Worm (Caenorhabditis elegans) whole organism, L4 larva: ENCODE data around the gene Y116F11B.6.

Experiments used
- F10B5.3 ChIP-seq: sonication (generic microtip); optimal IDR thresholded peaks from 2 replicates; lab custom pipeline; 2016; ENCODE audit warnings: mild to moderate bottlenecking, missing genetic modification characterization, missing compliant biosample characterization
- F26F4.8 ChIP-seq: fragments of 200-800 bp; sonication (Bioruptor generic); conservative IDR thresholded peaks from 2 replicates; pipeline ENCODE4 v1.3.6; 2022; ENCODE audit warnings: missing genetic modification characterization, missing compliant biosample characterization
- Y75B8A.6 ChIP-seq: fragments of 200-800 bp; sonication (Bioruptor generic); IDR thresholded peaks from 2 replicates; pipeline ENCODE4 v1.3.6; 2022; ENCODE audit warnings: missing genetic modification reagents, missing genetic modification characterization, missing compliant biosample characterization
- aha-1 ChIP-seq: fragments of 150-350 bp; peaks from one replicate; lab custom pipeline; 2014; ENCODE audit warnings: missing biosample characterization, missing genetic modification characterization
- arid-1 ChIP-seq: fragments of 200-800 bp; sonication (Bioruptor generic); conservative IDR thresholded peaks from 2 replicates; pipeline ENCODE4 v1.3.6; 2022; ENCODE audit warnings: missing genetic modification reagents, missing genetic modification characterization, missing compliant biosample characterization
- ceh-44 ChIP-seq: fragments of 200-800 bp; sonication (Bioruptor generic); IDR thresholded peaks from 2 replicates; pipeline ENCODE4 v1.3.6; 2022; ENCODE audit warnings: missing genetic modification reagents, missing genetic modification characterization, missing compliant biosample characterization
- ctbp-1 ChIP-seq: fragments of 200-800 bp; sonication (Bioruptor generic); IDR thresholded peaks from 2 replicates; pipeline ENCODE4 v1.3.6; 2022; ENCODE audit warnings: missing genetic modification reagents, missing genetic modification characterization, missing compliant biosample characterization
- dpl-1 ChIP-seq: fragments of 150-350 bp; optimal IDR thresholded peaks from 2 replicates; lab custom pipeline; 2014; ENCODE audit warnings: missing biosample characterization, missing genetic modification reagents, missing genetic modification characterization
- fkh-10 ChIP-seq: fragments of 150-350 bp; optimal IDR thresholded peaks from 2 replicates; lab custom pipeline; 2014; ENCODE audit warnings: missing biosample characterization, missing genetic modification reagents, missing genetic modification characterization
- hlh-11 ChIP-seq: fragments of 200-800 bp; sonication (Bioruptor generic); optimal IDR thresholded peaks from 2 replicates; lab custom pipeline; 2018; ENCODE audit warnings: mild to moderate bottlenecking, missing genetic modification characterization, missing compliant biosample characterization
- hmg-1.1 ChIP-seq: fragments of 200-800 bp; sonication (Bioruptor generic); IDR thresholded peaks from 2 replicates; pipeline ENCODE4 v1.3.6; 2022; ENCODE audit warnings: missing genetic modification reagents, missing genetic modification characterization, missing compliant biosample characterization
- lir-3 ChIP-seq: sonication (generic microtip); optimal IDR thresholded peaks from 2 replicates; lab custom pipeline; 2016; ENCODE audit warnings: mild to moderate bottlenecking, missing genetic modification characterization, missing compliant biosample characterization
- mdl-1 ChIP-seq, 2 experiments: fragments of 150-350 bp in 1 of 2; sonication (generic microtip) in 1 of 2; optimal IDR thresholded peaks; 2 replicates each; lab custom pipeline; 2014 to 2017; ENCODE audit warnings: missing biosample characterization in 2 of 2, missing genetic modification characterization in 2 of 2
- mxl-2 ChIP-seq: fragments of 200-800 bp; sonication (Bioruptor generic); conservative IDR thresholded peaks from 2 replicates; pipeline ENCODE4 v1.3.6; 2022; ENCODE audit warnings: missing genetic modification reagents, missing genetic modification characterization, missing compliant biosample characterization
- nhr-102 ChIP-seq: sonication (generic microtip); optimal IDR thresholded peaks from 2 replicates; lab custom pipeline; 2016; ENCODE audit warnings: mild to moderate bottlenecking, missing genetic modification characterization, moderate library complexity, missing compliant biosample characterization
- nhr-237 ChIP-seq: sonication (generic microtip); optimal IDR thresholded peaks from 2 replicates; lab custom pipeline; 2017; ENCODE audit warnings: missing biosample characterization, missing genetic modification characterization
- nhr-77 ChIP-seq: fragments of 150-350 bp; optimal IDR thresholded peaks from 2 replicates; lab custom pipeline; 2014; ENCODE audit warnings: missing biosample characterization, missing genetic modification characterization
- sdz-12 ChIP-seq: fragments of 200-800 bp; sonication (Bioruptor generic); optimal IDR thresholded peaks from 2 replicates; lab custom pipeline; 2018; ENCODE audit warnings: mild to moderate bottlenecking, missing genetic modification characterization, missing compliant biosample characterization
- set-16 ChIP-seq: fragments of 200-800 bp; sonication (Bioruptor generic); IDR thresholded peaks from 2 replicates; pipeline ENCODE4 v1.3.6; 2022; ENCODE audit warnings: missing genetic modification reagents, missing genetic modification characterization, missing compliant biosample characterization
- snpc-4 ChIP-seq: fragments of 150-350 bp; optimal IDR thresholded peaks from 2 replicates; lab custom pipeline; 2014; ENCODE audit warnings: missing biosample characterization, missing genetic modification characterization
- tra-1 ChIP-seq: fragments of 200-800 bp; sonication (Bioruptor generic); IDR thresholded peaks from 2 replicates; pipeline ENCODE4 v1.3.6; 2022; ENCODE audit warnings: missing genetic modification reagents, missing genetic modification characterization, missing compliant biosample characterization
- unc-130 ChIP-seq: sonication (generic microtip); optimal IDR thresholded peaks from 2 replicates; lab custom pipeline; 2016; ENCODE audit warnings: missing genetic modification reagents, missing genetic modification characterization, missing compliant biosample characterization
- zip-2 ChIP-seq: fragments of 150-350 bp; optimal IDR thresholded peaks from 2 replicates; lab custom pipeline; 2014; ENCODE audit warnings: missing biosample characterization, missing genetic modification characterization

Gene Y116F11B.6

DNA sequence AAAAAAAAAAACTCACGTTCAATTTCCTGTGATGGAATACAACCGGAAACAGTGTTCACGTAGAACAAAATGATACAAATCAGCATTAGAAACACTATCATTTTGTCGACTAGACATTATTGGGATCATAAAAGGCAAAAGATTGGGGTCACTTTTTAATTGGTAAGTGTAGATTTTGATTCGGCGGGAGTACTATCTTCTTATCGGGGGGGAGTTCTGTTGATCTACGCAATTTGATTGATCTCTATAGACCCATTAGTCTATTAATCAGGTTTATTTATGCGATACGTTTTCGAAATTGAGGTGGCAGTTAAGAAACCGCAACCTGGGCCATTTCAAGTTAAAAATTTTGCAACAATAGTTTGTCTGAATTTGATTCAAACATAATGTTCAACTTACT lies 44.7 kb downstream of the Y116F11B.6 start, which contains the start of gene Y116F11B.2:
Gene Y116F11B.2 (minus strand): TSS at position 101 of the 400 bp plus-strand sequence.
- TF ChIP-seq aha-1: peak; percentile 27
- no peak for TF ChIP-seq hmg-1.1
- TF ChIP-seq nhr-102 (tag; lab: Kevin White, UChicago): no peak
- TF ChIP-seq, all 104 proteins: peak for 1

DNA sequence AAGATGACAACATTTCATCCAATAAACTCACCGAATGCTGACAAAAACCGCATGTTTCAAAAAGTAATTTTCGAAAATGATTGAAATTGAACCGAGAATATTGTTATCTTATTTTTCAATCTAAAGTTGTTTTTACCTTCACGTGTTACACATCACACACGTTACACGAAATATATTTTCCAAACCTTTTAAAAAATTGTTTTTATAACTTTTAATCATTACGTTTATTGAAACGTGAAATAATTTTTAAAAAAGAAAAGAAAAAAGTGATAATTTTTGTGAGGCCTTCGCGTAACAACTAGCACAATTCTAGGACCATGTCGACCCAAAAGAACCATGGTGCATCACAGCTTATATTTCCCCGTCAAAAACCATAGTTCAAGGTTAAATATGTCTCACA lies 50.8 kb downstream of the Y116F11B.6 start, which contains the start of gene M162.7:
Gene M162.7 (minus strand): TSS at position 101 of the 400 bp plus-strand sequence.
- TF ChIP-seq nhr-77 (tag; lab: Kevin White, UChicago): no peak
- TF ChIP-seq Y75B8A.6 (GFP tag; lab: Robert Waterston, UW): no peak
- TF ChIP-seq arid-1: no peak
- TF ChIP-seq dpl-1: no peak
- TF ChIP-seq zip-2 (tag; lab: Kevin White, UChicago): no peak
- no peak for TF ChIP-seq sdz-12
- no peak for TF ChIP-seq lir-3 (tag; lab: Kevin White, UChicago)
- no peak for TF ChIP-seq tra-1 (GFP tag; lab: Robert Waterston, UW)
- TF ChIP-seq hlh-11: no peak
- TF ChIP-seq F10B5.3: no peak
- no peak for TF ChIP-seq ceh-44 (GFP tag; lab: Robert Waterston, UW)
- no peak for TF ChIP-seq ctbp-1
- TF ChIP-seq set-16 (GFP tag; lab: Robert Waterston, UW): no peak
- TF ChIP-seq snpc-4: no peak
- no peak for TF ChIP-seq nhr-237 (tag; lab: Kevin White, UChicago)
- TF ChIP-seq fkh-10 (GFP tag; lab: Kevin White, UChicago): no peak
- no peak for TF ChIP-seq F26F4.8 (GFP tag; lab: Robert Waterston, UW)
- TF ChIP-seq mdl-1 (tag; optimal IDR thresholded peaks at IDR 0.05; lab: Kevin White, UChicago): no peak
- no peak for TF ChIP-seq unc-130
- no peak for TF ChIP-seq mxl-2 (GFP tag; lab: Robert Waterston, UW)
